Fruit fly (Drosophila melanogaster): ENCODE measurements around the gene Zmynd8.

Gene Zmynd8

dm6 chr3R:31689727-31690126 is 20.5 kb downstream of the Zmynd8 start (continued):
- TF ChIP-seq CG2129 (GFP tag; IDR thresholded peaks at IDR 0.05; ENCODE audit: partially characterized antibody) (no peak), twi (tag; optimal IDR thresholded peaks at IDR 0.05) (no peak), MTF-1 (GFP tag; optimal IDR thresholded peaks at IDR 0.05; ENCODE audit: borderline replicate concordance) (no peak), bsh (GFP tag; optimal IDR thresholded peaks at IDR 0.05) (peak; percentile 1 to 77), CG15269 (tag; optimal IDR thresholded peaks at IDR 0.05) (no peak), tap (tag; optimal IDR thresholded peaks at IDR 0.05) (no peak), Adf1 (GFP tag; IDR thresholded peaks at IDR 0.05) (no peak), lbe (GFP tag; optimal IDR thresholded peaks at IDR 0.05) (no peak), knrl (GFP tag; IDR thresholded peaks at IDR 0.05; ENCODE audit: partially characterized antibody) (no peak), Nf-YB (GFP tag; optimal IDR thresholded peaks at IDR 0.05) (no peak), Ada2b (GFP tag; IDR thresholded peaks at IDR 0.05) (no peak), onecut (GFP tag; IDR thresholded peaks at IDR 0.05) (no peak), chif (GFP tag; optimal IDR thresholded peaks at IDR 0.05) (peak in 1 of 2 experiments; percentile 9), CG8290 (GFP tag; optimal IDR thresholded peaks at IDR 0.05) (no peak), CG8290 (tag; optimal IDR thresholded peaks at IDR 0.05) (no peak), bbx (GFP tag; IDR thresholded peaks at IDR 0.05; ENCODE audit: partially characterized antibody) (no peak), CG6791 (GFP tag; IDR thresholded peaks at IDR 0.05; ENCODE audit: partially characterized antibody) (no peak), wdn (GFP tag; IDR thresholded peaks at IDR 0.05) (no peak), CG5180 (GFP tag; optimal IDR thresholded peaks at IDR 0.05) (no peak), HmgZ (tag; optimal IDR thresholded peaks at IDR 0.05) (no peak), HLHmδ (GFP tag; optimal IDR thresholded peaks at IDR 0.05) (no peak), CG6765 (GFP tag; optimal IDR thresholded peaks at IDR 0.05) (no peak), toy (GFP tag; IDR thresholded peaks at IDR 0.05) (no peak), pfk (GFP tag; optimal IDR thresholded peaks at IDR 0.05) (no peak), NFAT (GFP tag; IDR thresholded peaks at IDR 0.05) (no peak), CG11723 (GFP tag; optimal IDR thresholded peaks at IDR 0.05) (no peak), NC2β (GFP tag; optimal IDR thresholded peaks at IDR 0.05) (peak; percentile 10), CG16813 (GFP tag; IDR thresholded peaks at IDR 0.05; ENCODE audit: partially characterized antibody) (no peak), CG3407 (GFP tag; optimal IDR thresholded peaks at IDR 0.05) (no peak), crc (GFP tag; optimal IDR thresholded peaks at IDR 0.05) (no peak), pho (GFP tag; optimal IDR thresholded peaks at IDR 0.05) (no peak), CG7928 (GFP tag; optimal IDR thresholded peaks at IDR 0.05) (no peak), dpn (GFP tag; optimal IDR thresholded peaks at IDR 0.05) (no peak), CG9876 (GFP tag; optimal IDR thresholded peaks at IDR 0.05) (no peak), row (GFP tag; IDR thresholded peaks at IDR 0.05) (no peak), mld (GFP tag; IDR thresholded peaks at IDR 0.05; ENCODE audit: partially characterized antibody) (no peak), CG9817 (tag; optimal IDR thresholded peaks at IDR 0.05) (no peak), ems (GFP tag; optimal IDR thresholded peaks at IDR 0.05) (no peak), tin (GFP tag; optimal IDR thresholded peaks at IDR 0.05) (no peak), sens-2 (GFP tag; IDR thresholded peaks at IDR 0.05) (no peak), tx (GFP tag; optimal IDR thresholded peaks at IDR 0.05) (no peak), Nf-YA (GFP tag; IDR thresholded peaks at IDR 0.05) (no peak), ham (GFP tag; IDR thresholded peaks at IDR 0.05) (no peak), h (optimal IDR thresholded peaks at IDR 0.05) (no peak), pum (GFP tag; optimal IDR thresholded peaks at IDR 0.05) (no peak), CG3163 (GFP tag; optimal IDR thresholded peaks at IDR 0.05) (no peak), bigmax (GFP tag; optimal IDR thresholded peaks at IDR 0.05) (no peak), CG8388 (GFP tag; optimal IDR thresholded peaks at IDR 0.05) (peak; percentile 17), CG14710 (tag; optimal IDR thresholded peaks at IDR 0.05) (peak; percentile 42), Usf (GFP tag; optimal IDR thresholded peaks at IDR 0.05) (peak; percentile 2), zf30C (GFP tag; optimal IDR thresholded peaks at IDR 0.05) (no peak), Awh (GFP tag; IDR thresholded peaks at IDR 0.05) (no peak)

All from whole organism, embryonic.